Worm (Caenorhabditis elegans) whole organism, L1 larva: ENCODE data around the gene cyp-25A1.

Experiments
- C04F5.9 ChIP-seq: sonication (generic microtip); optimal IDR thresholded peaks from 2 replicates; lab custom pipeline; 2016; ENCODE audit warnings: missing genetic modification characterization, missing compliant biosample characterization
- C16A3.4 ChIP-seq: fragments of 150-350 bp; optimal IDR thresholded peaks from 2 replicates; lab custom pipeline; 2014; ENCODE audit warnings: missing biosample characterization, missing genetic modification characterization
- F16B12.6 ChIP-seq: fragments of 150-350 bp; optimal IDR thresholded peaks from 2 replicates; lab custom pipeline; 2014; ENCODE audit warnings: missing biosample characterization, missing genetic modification characterization
- Y116A8C.19 ChIP-seq: sonication (generic microtip); optimal IDR thresholded peaks from 2 replicates; lab custom pipeline; 2016; ENCODE audit warnings: missing compliant biosample characterization, missing genetic modification characterization, borderline replicate concordance
- aha-1 ChIP-seq: fragments of 150-350 bp; optimal IDR thresholded peaks from 2 replicates; lab custom pipeline; 2014; ENCODE audit warnings: missing biosample characterization, missing genetic modification characterization
- aly-2 ChIP-seq: fragments of 150-350 bp; optimal IDR thresholded peaks from 2 replicates; lab custom pipeline; 2014; ENCODE audit warnings: missing biosample characterization, missing genetic modification characterization
- ama-1 ChIP-seq: fragments of 150-350 bp; optimal IDR thresholded peaks from 2 replicates; lab custom pipeline; 2014
- blmp-1 ChIP-seq: fragments of 150-350 bp; optimal IDR thresholded peaks from 2 replicates; lab custom pipeline; 2014; ENCODE audit warnings: missing biosample characterization, missing genetic modification characterization
- ceh-63 ChIP-seq: fragments of 200-800 bp; sonication (Bioruptor generic); optimal IDR thresholded peaks from 2 replicates; lab custom pipeline; 2018; ENCODE audit warnings: mild to moderate bottlenecking, missing genetic modification characterization, missing compliant biosample characterization
- ceh-8 ChIP-seq: fragments of 200-800 bp; sonication (Bioruptor generic); optimal IDR thresholded peaks from 2 replicates; lab custom pipeline; 2018; ENCODE audit warnings: mild to moderate bottlenecking, missing genetic modification characterization, moderate library complexity, missing compliant biosample characterization
- ceh-82 ChIP-seq, 3 experiments: fragments of 150-350 bp in 1 of 3; sonication (generic microtip) in 2 of 3; optimal IDR thresholded peaks; 2 replicates each; lab custom pipeline; 2014 to 2017; ENCODE audit warnings: missing biosample characterization in 3 of 3, missing genetic modification characterization in 3 of 3
- ceh-88 ChIP-seq: fragments of 200-800 bp; sonication (Bioruptor generic); IDR thresholded peaks from 2 replicates; pipeline ENCODE4 v1.3.6; 2022; ENCODE audit warnings: missing genetic modification characterization, missing compliant biosample characterization
- ceh-90 ChIP-seq: sonication (generic microtip); optimal IDR thresholded peaks from 2 replicates; lab custom pipeline; 2016; ENCODE audit warnings: missing genetic modification characterization, missing compliant biosample characterization
- ces-1 ChIP-seq: fragments of 150-350 bp; optimal IDR thresholded peaks from 2 replicates; lab custom pipeline; 2014; ENCODE audit warnings: missing biosample characterization, missing genetic modification reagents, missing genetic modification characterization
- dsc-1 ChIP-seq: sonication (generic microtip); optimal IDR thresholded peaks from 2 replicates; lab custom pipeline; 2016; ENCODE audit warnings: mild to moderate bottlenecking, missing genetic modification characterization, missing compliant biosample characterization
- efl-1 ChIP-seq, 4 experiments: fragments of 150-350 bp; optimal IDR thresholded peaks in 3 of 4; peaks in 1 of 4; 1 replicate in 1 of 4; 2 replicates in 3 of 4; lab custom pipeline; 2014; ENCODE audit warnings: missing biosample characterization in 2 of 4, missing genetic modification characterization in 2 of 4, missing genetic modification reagents in 2 of 4
- egl-13 ChIP-seq: sonication (generic microtip); optimal IDR thresholded peaks from 2 replicates; lab custom pipeline; 2016; ENCODE audit warnings: missing genotype, missing genetic modification reagents, missing genetic modification characterization, missing compliant biosample characterization
- egl-27 ChIP-seq, 2 experiments: fragments of 150-350 bp in 1 of 2; sonication (generic microtip); optimal IDR thresholded peaks; 3 replicates each; lab custom pipeline; 2017 to 2018; ENCODE audit warnings: missing biosample characterization in 2 of 2, missing genetic modification characterization in 2 of 2, missing genetic modification reagents in 2 of 2
- elt-2 ChIP-seq: sonication (generic microtip); optimal IDR thresholded peaks from 2 replicates; lab custom pipeline; 2016; ENCODE audit warnings: missing genetic modification characterization, mild to moderate bottlenecking, inconsistent platforms, missing compliant biosample characterization, missing genetic modification reagents
- elt-3 ChIP-seq, 6 experiments: fragments of 150-350 bp in 1 of 6; sonication (generic microtip); optimal IDR thresholded peaks; 2 replicates each; lab custom pipeline; 2017 to 2018; ENCODE audit warnings: missing biosample characterization in 6 of 6, missing genetic modification characterization in 6 of 6, inconsistent platforms in 1 of 6
- ets-5 ChIP-seq: fragments of 200-800 bp; sonication (Bioruptor generic); IDR thresholded peaks from 2 replicates; pipeline ENCODE4 v1.3.6; 2022; ENCODE audit warnings: missing genetic modification characterization, missing compliant biosample characterization
- fkh-8 ChIP-seq: sonication (generic microtip); optimal IDR thresholded peaks from 2 replicates; lab custom pipeline; 2016; ENCODE audit warnings: mild to moderate bottlenecking, missing genetic modification characterization, missing compliant biosample characterization
- grh-1 ChIP-seq: fragments of 200-800 bp; sonication (Bioruptor generic); IDR thresholded peaks from 2 replicates; pipeline ENCODE4 v1.3.6; 2022; ENCODE audit warnings: missing genetic modification reagents, missing genetic modification characterization, missing compliant biosample characterization
- hlh-17 ChIP-seq: fragments of 200-800 bp; sonication (Bioruptor generic); optimal IDR thresholded peaks from 2 replicates; lab custom pipeline; 2018; ENCODE audit warnings: missing genetic modification characterization, mild to moderate bottlenecking, missing compliant biosample characterization, moderate library complexity, borderline replicate concordance
- hlh-4 ChIP-seq: sonication (generic microtip); optimal IDR thresholded peaks from 2 replicates; lab custom pipeline; 2016; ENCODE audit warnings: mild to moderate bottlenecking, missing genetic modification characterization, missing compliant biosample characterization
- hpl-2 ChIP-seq: fragments of 150-350 bp; optimal IDR thresholded peaks from 2 replicates; lab custom pipeline; 2014; ENCODE audit warnings: missing biosample characterization, missing genetic modification reagents, missing genetic modification characterization
- irx-1 ChIP-seq: sonication (generic microtip); optimal IDR thresholded peaks from 2 replicates; lab custom pipeline; 2016; ENCODE audit warnings: missing genetic modification characterization, missing compliant biosample characterization
- isw-1 ChIP-seq: fragments of 200-800 bp; sonication (Bioruptor generic); IDR thresholded peaks from 2 replicates; pipeline ENCODE4 v1.3.6; 2022; ENCODE audit warnings: missing genetic modification characterization, missing compliant biosample characterization
- lin-13 ChIP-seq: fragments of 150-350 bp; optimal IDR thresholded peaks from 2 replicates; lab custom pipeline; 2014; ENCODE audit warnings: missing biosample characterization, missing genetic modification reagents, missing genetic modification characterization
- lin-14 ChIP-seq: fragments of 200-800 bp; sonication (Bioruptor generic); optimal IDR thresholded peaks from 2 replicates; lab custom pipeline; 2018; ENCODE audit warnings: mild to moderate bottlenecking, missing genetic modification characterization, moderate library complexity, missing compliant biosample characterization
- lin-15B ChIP-seq: fragments of 150-350 bp; sonication (generic microtip); optimal IDR thresholded peaks from 3 replicates; lab custom pipeline; 2014; ENCODE audit warnings: missing biosample characterization, missing genetic modification characterization
- lir-3 ChIP-seq: sonication (generic microtip); optimal IDR thresholded peaks from 2 replicates; lab custom pipeline; 2016; ENCODE audit warnings: mild to moderate bottlenecking, missing genetic modification characterization, moderate library complexity, missing compliant biosample characterization; ENCODE audit not compliant: poor library complexity
- lsy-2 ChIP-seq, 2 experiments: fragments of 150-350 bp; optimal IDR thresholded peaks; 2 replicates each; lab custom pipeline; 2014; ENCODE audit warnings: missing biosample characterization in 2 of 2, missing genetic modification characterization in 2 of 2
- nhr-11 ChIP-seq: fragments of 150-350 bp; optimal IDR thresholded peaks from 2 replicates; lab custom pipeline; 2014; ENCODE audit warnings: missing biosample characterization, missing genetic modification characterization
- nhr-19 ChIP-seq: fragments of 200-800 bp; sonication (Bioruptor generic); conservative IDR thresholded peaks from 2 replicates; pipeline ENCODE4 v1.3.6; 2022; ENCODE audit warnings: missing genetic modification characterization, missing compliant biosample characterization
- nhr-237 ChIP-seq: fragments of 150-350 bp; optimal IDR thresholded peaks from 2 replicates; lab custom pipeline; 2014; ENCODE audit warnings: missing biosample characterization, missing genetic modification characterization
- nhr-28 ChIP-seq: fragments of 150-350 bp; optimal IDR thresholded peaks from 2 replicates; lab custom pipeline; 2014; ENCODE audit warnings: missing biosample characterization, missing genetic modification characterization
- nhr-76 ChIP-seq: sonication (generic microtip); optimal IDR thresholded peaks from 2 replicates; lab custom pipeline; 2017; ENCODE audit warnings: missing biosample characterization, missing genetic modification characterization
- nhr-77 ChIP-seq: fragments of 150-350 bp; optimal IDR thresholded peaks from 2 replicates; lab custom pipeline; 2014; ENCODE audit warnings: missing biosample characterization, missing genetic modification characterization
- nhr-85 ChIP-seq: sonication (generic microtip); peaks from one replicate; lab custom pipeline; 2016; ENCODE audit warnings: missing genetic modification characterization, inconsistent platforms, missing compliant biosample characterization
- pax-3 ChIP-seq: fragments of 200-800 bp; sonication (Bioruptor generic); optimal IDR thresholded peaks from 2 replicates; lab custom pipeline; 2018; ENCODE audit warnings: mild to moderate bottlenecking, missing genetic modification characterization, moderate library complexity, missing compliant biosample characterization
- pqm-1 ChIP-seq: sonication (generic microtip); optimal IDR thresholded peaks from 3 replicates; lab custom pipeline; 2017; ENCODE audit warnings: missing biosample characterization, missing genetic modification characterization
- rnt-1 ChIP-seq: sonication (generic microtip); optimal IDR thresholded peaks from 2 replicates; lab custom pipeline; 2016; ENCODE audit warnings: mild to moderate bottlenecking, missing genetic modification characterization, moderate library complexity, missing compliant biosample characterization
- skn-1 ChIP-seq: fragments of 150-350 bp; optimal IDR thresholded peaks from 2 replicates; lab custom pipeline; 2014; ENCODE audit warnings: missing biosample characterization, missing genetic modification characterization
- snu-23 ChIP-seq: sonication (generic microtip); optimal IDR thresholded peaks from 2 replicates; lab custom pipeline; 2016; ENCODE audit warnings: missing genetic modification characterization, missing compliant biosample characterization
- tlp-1 ChIP-seq: fragments of 150-350 bp; optimal IDR thresholded peaks from 2 replicates; lab custom pipeline; 2014; ENCODE audit warnings: missing biosample characterization, missing genetic modification characterization
- unc-130 ChIP-seq: fragments of 150-350 bp; optimal IDR thresholded peaks from 2 replicates; lab custom pipeline; 2017; ENCODE audit warnings: missing biosample characterization, missing genetic modification characterization, inconsistent platforms
- unc-30 ChIP-seq: sonication (generic microtip); optimal IDR thresholded peaks from 2 replicates; lab custom pipeline; 2017; ENCODE audit warnings: missing biosample characterization, missing genetic modification characterization
- unc-62 ChIP-seq: fragments of 150-350 bp; optimal IDR thresholded peaks from 2 replicates; lab custom pipeline; 2014; ENCODE audit warnings: missing biosample characterization, missing genetic modification reagents, missing genetic modification characterization
- unc-86 ChIP-seq: sonication (generic microtip); optimal IDR thresholded peaks from 2 replicates; lab custom pipeline; 2016; ENCODE audit warnings: missing genetic modification characterization, missing compliant biosample characterization
- unc-98 ChIP-seq: fragments of 200-800 bp; sonication (Bioruptor generic); IDR thresholded peaks from 2 replicates; pipeline ENCODE4 v1.3.6; 2022; ENCODE audit warnings: missing genetic modification characterization, missing compliant biosample characterization
- vab-15 ChIP-seq: sonication (generic microtip); optimal IDR thresholded peaks from 2 replicates; lab custom pipeline; 2017; ENCODE audit warnings: missing genotype, mild to moderate bottlenecking, missing genetic modification characterization, missing compliant biosample characterization
- zag-1 ChIP-seq: fragments of 150-350 bp; optimal IDR thresholded peaks from 2 replicates; lab custom pipeline; 2014; ENCODE audit warnings: missing biosample characterization, missing genetic modification characterization
- ztf-4 ChIP-seq: fragments of 150-350 bp; optimal IDR thresholded peaks from 2 replicates; lab custom pipeline; 2014; ENCODE audit warnings: missing biosample characterization, missing genetic modification characterization

Gene cyp-25A1

DNA sequence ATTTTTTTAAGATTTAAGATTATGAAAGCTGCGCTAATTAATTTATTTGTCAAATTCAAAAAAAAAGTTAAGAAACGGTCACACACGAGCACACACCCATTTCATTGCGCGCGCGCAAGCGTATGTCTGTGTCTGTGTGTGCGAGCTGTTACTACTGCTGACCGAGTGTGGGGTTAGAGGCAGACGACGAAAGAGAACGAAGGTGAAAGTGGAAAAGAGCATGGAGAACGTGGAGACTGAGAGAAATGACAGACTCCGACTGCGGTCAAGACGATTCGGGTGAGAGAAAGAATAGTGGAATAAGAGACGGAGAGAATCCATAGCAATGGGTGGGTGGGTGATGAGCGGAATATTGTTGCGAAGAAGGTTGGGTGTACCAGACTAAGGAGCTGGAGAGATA lies 12.3 kb upstream of the cyp-25A1 start (continued):
- TF ChIP-seq snu-23 (GFP tag; lab: Kevin White, UChicago) (peak; percentile 82), hpl-2 (GFP tag; lab: Kevin White, UChicago) (no peak), ceh-82 (tag; optimal IDR thresholded peaks at IDR 0.05; lab: Kevin White, UChicago) (peak; percentile 28 to 69 (median 35)), unc-30 (tag; lab: Kevin White, UChicago) (no peak), nhr-237 (tag; lab: Kevin White, UChicago) (no peak), unc-98 (GFP tag; lab: Robert Waterston, UW) (no peak), Y116A8C.19 (tag; lab: Kevin White, UChicago) (no peak), ceh-63 (GFP tag; lab: Kevin White, UChicago) (no peak), pqm-1 (tag; lab: Kevin White, UChicago) (no peak), unc-130 (no peak), egl-13 (tag; lab: Kevin White, UChicago) (no peak), grh-1 (no peak), ces-1 (GFP tag; lab: Kevin White, UChicago) (no peak), ztf-4 (tag; lab: Kevin White, UChicago) (no peak), nhr-19 (GFP tag; lab: Robert Waterston, UW) (peak; percentile 50), nhr-77 (peak; percentile 45), lsy-2 (tag; optimal IDR thresholded peaks at IDR 0.05; lab: Kevin White, UChicago) (peak; percentile 65 to 83), C16A3.4 (tag; lab: Kevin White, UChicago) (peak; percentile 48), ceh-8 (GFP tag; lab: Kevin White, UChicago) (no peak), elt-3 (tag; optimal IDR thresholded peaks at IDR 0.05; lab: Kevin White, UChicago) (peak in 2 of 6 experiments; percentile 10 to 33), ets-5 (GFP tag; lab: Robert Waterston, UW) (no peak), nhr-11 (tag; lab: Kevin White, UChicago) (no peak), nhr-28 (no peak), irx-1 (no peak), ceh-90 (no peak), dsc-1 (peak; percentile 20), unc-62 (GFP tag; lab: Kevin White, UChicago) (no peak), hlh-4 (tag; lab: Kevin White, UChicago) (no peak), skn-1 (tag; lab: Kevin White, UChicago) (peak; percentile 61), isw-1 (GFP tag; lab: Robert Waterston, UW) (peak; percentile 42; the same call in 1 of the 2 replicates), rnt-1 (peak; percentile 86), fkh-8 (peak; percentile 62), pax-3 (tag; lab: Kevin White, UChicago) (no peak), nhr-76 (tag; lab: Kevin White, UChicago) (no peak), efl-1 (optimal IDR thresholded peaks at IDR 0.05; lab: Kevin White, UChicago) (peak; percentile 66 to 72), efl-1 (GFP tag; optimal IDR thresholded peaks at IDR 0.05 in 1 of 2; lab: Kevin White, UChicago) (peak; percentile 33 to 79), aly-2 (tag; lab: Kevin White, UChicago) (peak; percentile 27), hlh-17 (GFP tag; lab: Kevin White, UChicago) (no peak), F16B12.6 (tag; lab: Kevin White, UChicago) (peak; percentile 43), vab-15 (no peak), tlp-1 (tag; lab: Kevin White, UChicago) (no peak), lir-3 (tag; lab: Kevin White, UChicago) (no peak), zag-1 (tag; lab: Kevin White, UChicago) (no peak), egl-27 (tag; optimal IDR thresholded peaks at IDR 0.05; lab: Kevin White, UChicago) (no peak), aha-1 (tag; lab: Kevin White, UChicago) (no peak), lin-14 (GFP tag; lab: Kevin White, UChicago) (peak; percentile 92), blmp-1 (tag; lab: Kevin White, UChicago) (peak; percentile 100), lin-15B (no peak), nhr-85 (tag; lab: Kevin White, UChicago) (peak; percentile 77), ceh-88 (no peak), lin-13 (GFP tag; lab: Kevin White, UChicago) (peak; percentile 43), unc-86 (peak; percentile 44), ama-1 (lab: Kevin White, UChicago) (no peak), C04F5.9 (tag; lab: Kevin White, UChicago) (no peak), elt-2 (tag; lab: Kevin White, UChicago) (no peak)
